Fruit fly (Drosophila melanogaster) S2 (cell line): Measurements from ENCODE around the gene GlnRS.

Source experiments
- CG8478 ChIP-seq: fragments of >200 bp; optimal IDR thresholded peaks from 2 replicates; lab custom pipeline; 2018
- CTCF ChIP-seq, 2 experiments: fragments of >200 bp; optimal IDR thresholded peaks; 2 replicates each; lab custom pipeline; 2018

DNA sequence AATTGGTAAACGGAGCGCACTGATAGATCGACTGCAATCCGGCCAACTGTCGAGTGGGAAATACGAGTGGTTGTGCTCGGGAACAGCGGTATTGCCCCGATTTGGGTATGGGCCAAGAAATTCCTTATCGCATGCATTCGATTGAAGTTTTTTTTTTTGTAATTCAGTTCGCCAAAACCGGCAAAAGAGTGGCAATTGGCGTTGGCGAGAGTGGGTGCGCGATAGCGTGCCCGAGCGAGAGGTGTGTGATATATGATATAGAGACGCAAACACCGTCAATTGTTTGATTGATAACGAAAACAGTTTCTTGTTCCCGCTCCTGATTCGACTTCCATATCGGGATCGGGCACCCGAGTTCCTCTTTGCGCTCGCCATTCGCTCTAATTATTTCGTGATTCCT is 48.2 kb upstream of the GlnRS start, which contains the start of gene CG31087:
- no peak for TF ChIP-seq CG8478 (lab: Kevin White, UChicago)
- no peak for TF ChIP-seq CTCF (optimal IDR thresholded peaks at IDR 0.05; lab: Kevin White, UChicago)
